Fruit fly (Drosophila melanogaster): ENCODE data around the gene CG14024.

CG14024 gene

DNA sequence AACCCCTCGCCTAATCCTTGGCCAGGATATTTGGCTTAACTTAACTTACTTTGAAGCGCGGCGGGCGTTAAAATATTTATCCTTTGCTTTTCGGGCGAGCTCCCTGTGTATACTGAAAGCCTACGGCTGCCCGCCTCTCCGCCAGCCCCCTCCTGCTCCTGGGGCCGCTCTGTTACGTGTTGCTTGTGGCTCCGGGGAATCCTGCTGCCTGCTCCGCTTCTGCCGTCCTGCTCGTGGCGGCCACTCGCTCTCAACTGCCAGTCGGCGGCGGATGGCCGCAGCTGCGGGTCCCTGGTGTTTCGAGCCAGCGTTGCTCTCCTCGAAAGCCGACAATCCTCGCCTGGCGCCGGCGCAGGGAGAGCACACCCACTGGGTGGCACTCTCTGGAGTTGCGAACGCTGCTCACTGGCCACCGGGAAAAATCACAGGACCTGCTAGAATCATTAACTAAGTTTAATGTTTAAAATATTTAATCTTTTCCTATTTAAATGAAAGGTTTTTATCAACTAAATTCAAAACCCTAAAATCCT, at the start of gene CG14024:
TSS of gene CG14024 (minus strand) at position 266 of the 530 bp plus-strand sequence.
- TF ChIP-seq CTCF (optimal IDR thresholded peaks at IDR 0.05) (no peak), CG8478 (optimal IDR thresholded peaks at IDR 0.05) (no peak)

dm6 chr2L:5362351-5362750, 47.7 kb upstream of the CG14024 start:
- TF ChIP-seq CG8478 (optimal IDR thresholded peaks at IDR 0.05): no peak
- TF ChIP-seq CTCF (optimal IDR thresholded peaks at IDR 0.05): no peak

DNA sequence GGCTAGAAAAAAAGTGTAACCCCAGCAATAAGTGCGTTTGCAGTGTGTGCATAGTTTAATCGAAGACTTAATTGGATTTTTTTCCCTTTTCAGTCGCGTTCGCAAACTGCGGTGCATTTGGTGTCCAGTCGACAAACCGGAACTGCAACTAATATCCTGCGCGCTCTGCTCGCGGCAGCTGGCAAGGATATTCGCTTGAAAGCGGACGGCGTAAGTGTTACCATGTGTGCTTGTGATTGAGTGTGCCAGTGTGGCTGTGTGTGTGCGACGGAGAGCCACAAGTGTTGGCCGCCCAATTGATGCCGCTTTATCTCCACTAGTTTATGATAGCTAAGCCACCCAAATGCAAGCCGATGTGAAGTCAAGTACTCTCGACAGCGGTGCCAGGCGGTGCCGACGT, 38.8 kb upstream of the CG14024 start:
- TF ChIP-seq CG8478 (optimal IDR thresholded peaks at IDR 0.05): no peak

dm6 chr2L:5348591-5348990, 33.9 kb upstream of the CG14024 start:
- TF ChIP-seq CTCF (optimal IDR thresholded peaks at IDR 0.05) (no peak), CG8478 (optimal IDR thresholded peaks at IDR 0.05) (no peak)

DNA sequence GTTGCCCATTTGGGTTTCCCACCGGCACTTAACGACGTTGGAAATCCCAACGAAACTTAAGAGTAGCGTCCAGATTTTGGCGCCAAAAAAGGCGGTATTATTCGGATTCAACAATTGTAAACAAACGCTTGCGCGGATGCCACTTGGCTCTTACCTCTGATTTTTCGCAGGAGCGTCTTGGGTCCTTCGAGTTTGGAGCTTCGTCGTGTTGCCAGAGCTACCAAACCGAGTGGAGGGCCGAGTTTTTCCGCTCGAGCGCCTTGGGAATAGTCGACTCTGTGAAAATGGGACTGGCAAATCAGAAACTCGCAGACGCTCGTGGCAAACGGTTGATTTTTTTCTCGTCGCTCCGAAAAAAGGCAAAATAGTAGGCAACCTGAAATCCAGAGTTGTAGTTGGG, 31.2 kb upstream of the CG14024 start, which contains the start of gene nompC:
TSS of gene nompC (plus strand) at position 301 of the 400 bp plus-strand sequence.
- TF ChIP-seq CTCF (optimal IDR thresholded peaks at IDR 0.05) (no peak), CG8478 (optimal IDR thresholded peaks at IDR 0.05) (no peak)

- TF ChIP-seq CTCF (optimal IDR thresholded peaks at IDR 0.05): no peak
- TF ChIP-seq CG8478 (optimal IDR thresholded peaks at IDR 0.05): no peak
Observed at dm6 chr2L:5342119-5342817, 27.6 kb upstream of the CG14024 start, which contains the start of gene Acsf2. Gene Acsf2 (minus strand): TSS chr2L:5342234.

- TF ChIP-seq CG8478 (optimal IDR thresholded peaks at IDR 0.05) (no peak), CTCF (optimal IDR thresholded peaks at IDR 0.05) (no peak)
Observed at dm6 chr2L:5341015-5341608, 26.4 kb upstream of the CG14024 start.

DNA sequence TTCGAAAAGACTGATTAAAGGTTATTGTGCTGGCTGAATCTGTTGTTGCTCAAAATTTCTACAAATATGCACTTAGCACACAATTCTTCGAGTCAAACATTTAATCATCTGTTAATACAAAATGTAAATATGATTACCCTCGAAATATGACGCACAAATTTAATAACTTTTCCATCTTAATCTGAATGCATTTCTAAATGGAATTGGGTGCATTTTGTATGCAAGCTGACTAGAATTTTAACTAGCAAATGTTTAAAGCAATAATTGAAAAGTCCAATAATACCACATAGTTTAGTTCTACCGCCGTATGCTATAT, 24.0 kb upstream of the CG14024 start:
- no peak for TF ChIP-seq CG8478 (optimal IDR thresholded peaks at IDR 0.05)
- no peak for TF ChIP-seq CTCF (optimal IDR thresholded peaks at IDR 0.05)

- TF ChIP-seq CTCF (optimal IDR thresholded peaks at IDR 0.05): no peak
- TF ChIP-seq CG8478 (optimal IDR thresholded peaks at IDR 0.05): no peak
Observed at dm6 chr2L:5338024-5338720, 23.5 kb upstream of the CG14024 start, which contains the start of gene fusl. Gene fusl (minus strand): TSS chr2L:5338073.

- no peak for TF ChIP-seq CTCF (optimal IDR thresholded peaks at IDR 0.05)
- TF ChIP-seq CG8478 (optimal IDR thresholded peaks at IDR 0.05): no peak
Observed at dm6 chr2L:5337159-5337558, 22.5 kb upstream of the CG14024 start.

- TF ChIP-seq CTCF (optimal IDR thresholded peaks at IDR 0.05) (no peak), CG8478 (optimal IDR thresholded peaks at IDR 0.05) (no peak)
Observed at dm6 chr2L:5332574-5332973, 17.9 kb upstream of the CG14024 start.

dm6 chr2L:5329557-5329956, 14.9 kb upstream of the CG14024 start, which contains the start of gene TotM:
Gene TotM (plus strand): TSS chr2L:5329857.
- TF ChIP-seq CG8478 (optimal IDR thresholded peaks at IDR 0.05): no peak
- TF ChIP-seq CTCF (optimal IDR thresholded peaks at IDR 0.05): no peak

DNA sequence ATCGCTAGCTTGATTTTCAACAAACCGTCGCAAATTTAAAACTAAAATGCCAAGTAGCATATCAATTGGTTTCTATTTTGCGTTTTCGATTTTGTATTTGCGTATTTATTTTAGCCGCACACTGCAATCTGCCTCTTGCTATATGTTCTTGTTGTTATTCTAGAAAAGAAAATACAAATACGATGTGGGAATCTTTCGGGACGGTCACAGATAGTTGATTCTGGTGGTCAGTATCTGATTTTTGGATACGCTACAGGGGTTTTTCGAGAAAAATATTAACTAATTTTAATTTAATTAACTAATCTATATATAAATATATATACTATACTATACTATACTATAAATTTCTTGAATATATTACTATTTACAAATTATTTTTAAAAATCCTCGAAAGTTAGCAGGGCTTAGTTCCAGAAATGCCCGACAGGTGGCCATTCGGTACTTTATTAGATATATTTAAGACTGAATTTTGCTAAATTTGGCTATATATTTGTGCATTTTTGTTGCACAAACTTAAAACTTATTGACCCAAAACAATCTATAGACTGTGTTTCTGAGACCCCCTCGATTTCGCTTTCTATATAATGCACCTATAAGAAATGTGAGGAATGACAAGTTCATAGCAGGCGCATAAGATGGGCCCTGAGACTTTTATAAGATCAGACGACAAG, 14.3 kb upstream of the CG14024 start, which contains the start of gene CG14022:
TSS of gene CG14022 (minus strand) at position 51 of the 671 bp plus-strand sequence.
- peak; percentile 56 to 68 for TF ChIP-seq CTCF (optimal IDR thresholded peaks at IDR 0.05)
- no peak for TF ChIP-seq CG8478 (optimal IDR thresholded peaks at IDR 0.05)

DNA sequence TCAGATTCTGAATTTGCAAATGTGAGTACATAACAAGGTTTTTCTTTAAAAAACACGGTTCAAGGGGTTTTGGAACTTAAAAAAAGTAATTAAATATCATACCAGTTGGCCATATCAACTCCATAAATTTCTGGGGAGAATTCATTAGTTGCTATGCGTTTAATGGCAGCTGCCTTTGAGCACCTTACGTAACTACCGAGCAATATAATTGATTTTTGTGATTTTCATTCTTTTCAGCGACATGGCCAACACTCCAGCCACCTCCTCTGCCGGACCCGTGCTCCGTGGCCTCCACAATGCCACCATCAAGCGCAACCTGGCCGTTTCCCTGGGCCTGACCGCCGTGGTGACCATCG, 12.5 kb upstream of the CG14024 start:
- TF ChIP-seq CTCF (optimal IDR thresholded peaks at IDR 0.05) (no peak), CG8478 (optimal IDR thresholded peaks at IDR 0.05) (no peak)
